Fruit fly (Drosophila melanogaster) whole organism, pupa: ENCODE data around the gene CG7492.
A peak's percentile ranks its signal among the peaks of the same experiment; 100 is the strongest.

Experiments used
- CG10348 ChIP-seq: fragments of 200-800 bp; sonication (Bioruptor generic); IDR thresholded peaks from 2 replicates; pipeline ENCODE4 v1.3.6; 2022; ENCODE audit warnings: missing biosample characterization, missing genetic modification characterization
- CG13204 ChIP-seq: fragments of 200-800 bp; sonication (Bioruptor generic); optimal IDR thresholded peaks from 2 replicates; lab custom pipeline; 2018; ENCODE audit warnings: missing biosample characterization, mild to moderate bottlenecking, missing genetic modification characterization, moderate library complexity
- CG15710 ChIP-seq: fragments of 200-800 bp; sonication (Bioruptor generic); optimal IDR thresholded peaks from 2 replicates; lab custom pipeline; 2018; ENCODE audit warnings: missing biosample characterization, mild to moderate bottlenecking, missing genetic modification characterization, moderate library complexity
- CG17806 ChIP-seq: fragments of 200-800 bp; sonication (Bioruptor generic); optimal IDR thresholded peaks from 2 replicates; lab custom pipeline; 2018; ENCODE audit warnings: missing biosample characterization, mild to moderate bottlenecking, missing genetic modification characterization, moderate library complexity
- CG4496 ChIP-seq: fragments of 200-800 bp; sonication (Bioruptor generic); IDR thresholded peaks from 3 replicates; pipeline ENCODE4 v1.3.6; 2022; ENCODE audit warnings: missing biosample characterization, missing genetic modification characterization
- CG8159 ChIP-seq: fragments of 200-800 bp; sonication (Bioruptor generic); optimal IDR thresholded peaks from 3 replicates; lab custom pipeline; 2018; ENCODE audit warnings: missing biosample characterization, mild to moderate bottlenecking, missing genetic modification characterization, moderate library complexity
- CG8301 ChIP-seq: fragments of 200-800 bp; sonication (Bioruptor generic); optimal IDR thresholded peaks from 2 replicates; lab custom pipeline; 2018; ENCODE audit warnings: missing biosample characterization, mild to moderate bottlenecking, missing genetic modification characterization
- EcR ChIP-seq: fragments of 200-800 bp; sonication (Bioruptor generic); optimal IDR thresholded peaks from 3 replicates; lab custom pipeline; 2019; ENCODE audit warnings: missing biosample characterization, missing genetic modification characterization, mild to moderate bottlenecking, moderate library complexity, missing genetic modification reagents
- fd96Ca ChIP-seq: fragments of 200-800 bp; sonication (Bioruptor generic); IDR thresholded peaks from 3 replicates; pipeline ENCODE4 v1.3.6; 2022; ENCODE audit warnings: missing biosample characterization, missing genetic modification characterization

- TF ChIP-seq EcR (GFP tag; lab: Kevin White, UChicago) (no peak), fd96Ca (GFP tag; lab: Robert Waterston, UW) (no peak), CG13204 (no peak), CG4496 (no peak), CG10348 (no peak), CG15710 (tag; lab: Kevin White, UChicago) (no peak), CG8301 (tag; lab: Kevin White, UChicago) (peak; percentile 13), CG8159 (tag; lab: Kevin White, UChicago) (no peak), CG17806 (no peak)
These were observed 19.6 kb downstream of the CG7492 start for dm6 chr3L:7634743-7635469.
